Worm (Caenorhabditis elegans): ENCODE measurements around the gene fem-1.

The fem-1 gene

ce11 chrIV:5583184-5583583 lies 45.4 kb upstream of the fem-1 start:
- TF ChIP-seq ztf-11 (tag; optimal IDR thresholded peaks at IDR 0.05) (no peak), nhr-2 (tag; optimal IDR thresholded peaks at IDR 0.05) (no peak), elt-1 (tag; optimal IDR thresholded peaks at IDR 0.05; ENCODE audit: borderline replicate concordance, insufficient read depth) (no peak), drap-1 (GFP tag; optimal IDR thresholded peaks at IDR 0.05) (no peak), snpc-4 (tag; optimal IDR thresholded peaks at IDR 0.05) (no peak), bed-3 (GFP tag; optimal IDR thresholded peaks at IDR 0.05) (no peak), nhr-12 (tag; optimal IDR thresholded peaks at IDR 0.05) (no peak), mls-2 (tag; optimal IDR thresholded peaks at IDR 0.05) (no peak), flh-1 (GFP tag; optimal IDR thresholded peaks at IDR 0.05) (no peak), lsy-2 (tag; optimal IDR thresholded peaks at IDR 0.05) (no peak), ceh-43 (GFP tag; optimal IDR thresholded peaks at IDR 0.05) (no peak), nhr-237 (tag; optimal IDR thresholded peaks at IDR 0.05) (no peak)

- no peak for TF ChIP-seq flh-1 (GFP tag; optimal IDR thresholded peaks at IDR 0.05)
- TF ChIP-seq ces-1 (GFP tag; optimal IDR thresholded peaks at IDR 0.05) = no peak
Observed at ce11 chrIV:5582760-5583159, 45.0 kb upstream of the fem-1 start.

ce11 chrIV:5582267-5582666 lies 44.5 kb upstream of the fem-1 start:
- TF ChIP-seq snpc-4 (tag; optimal IDR thresholded peaks at IDR 0.05) (no peak), lin-13 (tag; optimal IDR thresholded peaks at IDR 0.05) (no peak), drap-1 (GFP tag; optimal IDR thresholded peaks at IDR 0.05) (no peak), hlh-1 (tag; optimal IDR thresholded peaks at IDR 0.05) (no peak), nhr-12 (tag; optimal IDR thresholded peaks at IDR 0.05) (no peak), elt-1 (tag; optimal IDR thresholded peaks at IDR 0.05; ENCODE audit: borderline replicate concordance, insufficient read depth) (no peak), ceh-43 (GFP tag; optimal IDR thresholded peaks at IDR 0.05) (no peak)

ce11 chrIV:5580588-5581308 lies 43.0 kb upstream of the fem-1 start:
- no peak for TF ChIP-seq nhr-12 (tag; optimal IDR thresholded peaks at IDR 0.05)
- no peak for TF ChIP-seq elt-3 (tag; optimal IDR thresholded peaks at IDR 0.05)
- no peak for TF ChIP-seq mep-1 (tag; optimal IDR thresholded peaks at IDR 0.05)
- no peak for TF ChIP-seq elt-1 (tag; optimal IDR thresholded peaks at IDR 0.05; ENCODE audit: borderline replicate concordance, insufficient read depth)
- no peak for TF ChIP-seq snpc-4 (tag; optimal IDR thresholded peaks at IDR 0.05)
- TF ChIP-seq M03D4.4 (tag; optimal IDR thresholded peaks at IDR 0.05) = no peak
- no peak for TF ChIP-seq drap-1 (GFP tag; optimal IDR thresholded peaks at IDR 0.05)
- no peak for TF ChIP-seq bed-3 (GFP tag; optimal IDR thresholded peaks at IDR 0.05)
- TF ChIP-seq nhr-28 (tag; optimal IDR thresholded peaks at IDR 0.05) = no peak
- no peak for TF ChIP-seq blmp-1 (tag; optimal IDR thresholded peaks at IDR 0.05)
- TF ChIP-seq lin-13 (tag; optimal IDR thresholded peaks at IDR 0.05) = no peak

- no peak for TF ChIP-seq nhr-2 (tag; optimal IDR thresholded peaks at IDR 0.05)
- no peak for TF ChIP-seq ceh-43 (GFP tag; optimal IDR thresholded peaks at IDR 0.05)
- TF ChIP-seq unc-120 (tag; optimal IDR thresholded peaks at IDR 0.05; ENCODE audit: poor library complexity, severe bottlenecking) = no peak
- TF ChIP-seq unc-62 (GFP tag; optimal IDR thresholded peaks at IDR 0.05) = no peak
- no peak for TF ChIP-seq nhr-12 (tag; optimal IDR thresholded peaks at IDR 0.05)
- no peak for TF ChIP-seq M03D4.4 (tag; optimal IDR thresholded peaks at IDR 0.05)
- TF ChIP-seq lin-13 (tag; optimal IDR thresholded peaks at IDR 0.05) = no peak
- TF ChIP-seq flh-1 (GFP tag; optimal IDR thresholded peaks at IDR 0.05) = no peak
- no peak for TF ChIP-seq tbx-8 (GFP tag; optimal IDR thresholded peaks at IDR 0.05)
- TF ChIP-seq nhr-237 (tag; optimal IDR thresholded peaks at IDR 0.05) = no peak
- TF ChIP-seq ces-1 (GFP tag; optimal IDR thresholded peaks at IDR 0.05) = no peak
- no peak for TF ChIP-seq blmp-1 (tag; optimal IDR thresholded peaks at IDR 0.05)
- TF ChIP-seq mls-2 (tag; optimal IDR thresholded peaks at IDR 0.05) = no peak
- no peak for TF ChIP-seq nhr-28 (tag; optimal IDR thresholded peaks at IDR 0.05)
- no peak for TF ChIP-seq ceh-39 (tag; optimal IDR thresholded peaks at IDR 0.05)
Observed at ce11 chrIV:5574033-5574432, 36.3 kb upstream of the fem-1 start, which contains the start of gene T12E12.6. TSS of gene T12E12.6 (minus strand) at chrIV:5574133.

ce11 chrIV:5572693-5573092 lies 34.9 kb upstream of the fem-1 start:
- TF ChIP-seq tbx-8 (GFP tag; optimal IDR thresholded peaks at IDR 0.05) = no peak
- TF ChIP-seq nhr-28 (tag; optimal IDR thresholded peaks at IDR 0.05) = no peak
- TF ChIP-seq ceh-39 (tag; optimal IDR thresholded peaks at IDR 0.05) = no peak
- no peak for TF ChIP-seq drap-1 (GFP tag; optimal IDR thresholded peaks at IDR 0.05)
- TF ChIP-seq lin-13 (tag; optimal IDR thresholded peaks at IDR 0.05) = no peak
- TF ChIP-seq sptf-1 (tag; optimal IDR thresholded peaks at IDR 0.05) = no peak
- TF ChIP-seq lin-32 (GFP tag; optimal IDR thresholded peaks at IDR 0.05) = no peak
- no peak for TF ChIP-seq blmp-1 (tag; optimal IDR thresholded peaks at IDR 0.05)
- TF ChIP-seq unc-120 (tag; optimal IDR thresholded peaks at IDR 0.05; ENCODE audit: poor library complexity, severe bottlenecking) = no peak
- no peak for TF ChIP-seq sem-2 (GFP tag; optimal IDR thresholded peaks at IDR 0.05)
